Fruit fly (Drosophila melanogaster) whole organism, prepupa: ENCODE results near the gene Mlc2.

ENCODE experiments used
- Blimp-1 ChIP-seq: fragments of 200-800 bp; sonication (Bioruptor generic); optimal IDR thresholded peaks from 3 replicates; lab custom pipeline; 2017; ENCODE audit warnings: missing biosample characterization, missing genetic modification characterization, mild to moderate bottlenecking, moderate library complexity, missing genetic modification reagents
- CG10631 ChIP-seq: fragments of 200-800 bp; sonication (Bioruptor generic); optimal IDR thresholded peaks from 2 replicates; lab custom pipeline; 2016; ENCODE audit warnings: missing biosample characterization, missing genetic modification characterization
- CG6854 ChIP-seq: fragments of 200-800 bp; sonication (Bioruptor generic); optimal IDR thresholded peaks from 2 replicates; lab custom pipeline; 2017; ENCODE audit warnings: missing biosample characterization, mild to moderate bottlenecking, missing genetic modification characterization
- CG7368 ChIP-seq: fragments of 200-800 bp; sonication (Bioruptor generic); optimal IDR thresholded peaks from 3 replicates; lab custom pipeline; 2016; ENCODE audit warnings: missing biosample characterization, missing genetic modification characterization
- Eip75B ChIP-seq: fragments of 200-800 bp; sonication (Bioruptor generic); optimal IDR thresholded peaks from 3 replicates; lab custom pipeline; 2016; ENCODE audit warnings: missing biosample characterization, missing genetic modification characterization
- Eip93F ChIP-seq: fragments of 200-800 bp; sonication (Bioruptor generic); optimal IDR thresholded peaks from 2 replicates; lab custom pipeline; 2016; ENCODE audit warnings: missing biosample characterization, mild to moderate bottlenecking, missing genetic modification characterization
- Ets21C ChIP-seq: fragments of 200-800 bp; sonication (Bioruptor generic); optimal IDR thresholded peaks from 3 replicates; lab custom pipeline; 2016; ENCODE audit warnings: missing biosample characterization, missing genetic modification characterization
- Met ChIP-seq: fragments of 200-800 bp; sonication (Bioruptor generic); optimal IDR thresholded peaks from 3 replicates; lab custom pipeline; 2016; ENCODE audit warnings: missing biosample characterization, missing genetic modification characterization
- Sox102F ChIP-seq: fragments of 200-800 bp; sonication (Bioruptor generic); optimal IDR thresholded peaks from 2 replicates; lab custom pipeline; 2016; ENCODE audit warnings: missing biosample characterization, mild to moderate bottlenecking, missing genetic modification characterization
- Sox15 ChIP-seq: fragments of 200-800 bp; sonication (Bioruptor generic); optimal IDR thresholded peaks from 3 replicates; lab custom pipeline; 2016; ENCODE audit warnings: missing biosample characterization, missing genetic modification characterization
- achi ChIP-seq: fragments of 200-800 bp; sonication (Bioruptor generic); optimal IDR thresholded peaks from 3 replicates; lab custom pipeline; 2016; ENCODE audit warnings: missing biosample characterization, missing genetic modification characterization
- spab ChIP-seq: fragments of 200-800 bp; sonication (Bioruptor generic); optimal IDR thresholded peaks from 2 replicates; lab custom pipeline; 2017; ENCODE audit warnings: missing biosample characterization, mild to moderate bottlenecking, missing genetic modification characterization, missing genetic modification reagents

dm6 chr3R:30177494-30177893 is 3.1 kb upstream of the Mlc2 start, which contains the start of the genes CG1983 and CG15530:
- TF ChIP-seq Eip75B (GFP tag; lab: Kevin White, UChicago), result no peak
- no peak for TF ChIP-seq spab (GFP tag; lab: Kevin White, UChicago)
- no peak for TF ChIP-seq CG6854 (GFP tag; lab: Kevin White, UChicago)
- no peak for TF ChIP-seq CG7368 (GFP tag; lab: Kevin White, UChicago)
- TF ChIP-seq Ets21C, result no peak
- TF ChIP-seq CG10631, result no peak
- TF ChIP-seq Blimp-1, result no peak
- no peak for TF ChIP-seq Sox102F (GFP tag; lab: Kevin White, UChicago)
- TF ChIP-seq Met (GFP tag; lab: Kevin White, UChicago), result no peak
- no peak for TF ChIP-seq achi (GFP tag; lab: Kevin White, UChicago)
- TF ChIP-seq Eip93F (GFP tag; lab: Kevin White, UChicago), result no peak
- no peak for TF ChIP-seq Sox15
